Fruit fly (Drosophila melanogaster): ENCODE data around the gene Lip1.

The Lip1 gene

dm6 chr2L:10697992-10698391, 3.4 kb downstream of the Lip1 start, which contains the start of gene CG7300 (continued):
- TF ChIP-seq knrl (GFP tag; IDR thresholded peaks at IDR 0.05; ENCODE audit: partially characterized antibody) (no peak), B-H2 (GFP tag; optimal IDR thresholded peaks at IDR 0.05) (no peak), az2 (GFP tag; optimal IDR thresholded peaks at IDR 0.05) (peak; percentile 31), ab (GFP tag; optimal IDR thresholded peaks at IDR 0.05) (no peak), bigmax (GFP tag; optimal IDR thresholded peaks at IDR 0.05) (no peak), CG1602 (GFP tag; optimal IDR thresholded peaks at IDR 0.05) (peak; percentile 22), Sox100B (GFP tag; optimal IDR thresholded peaks at IDR 0.05) (peak; percentile 12), MESR4 (GFP tag; optimal IDR thresholded peaks at IDR 0.05) (no peak), Nf-YB (GFP tag; optimal IDR thresholded peaks at IDR 0.05) (peak; percentile 5), danr (GFP tag; IDR thresholded peaks at IDR 0.05) (no peak), CG2129 (GFP tag; IDR thresholded peaks at IDR 0.05; ENCODE audit: partially characterized antibody) (no peak), emc (GFP tag; optimal IDR thresholded peaks at IDR 0.05) (no peak), CG31441 (GFP tag; IDR thresholded peaks at IDR 0.05) (peak; percentile 51), sqz (GFP tag; optimal IDR thresholded peaks at IDR 0.05) (no peak), CG7745 (tag; optimal IDR thresholded peaks at IDR 0.05) (no peak), HHEX (GFP tag; optimal IDR thresholded peaks at IDR 0.05) (peak; percentile 35), lmd (GFP tag; IDR thresholded peaks at IDR 0.05) (peak; percentile 78), kay (GFP tag; optimal IDR thresholded peaks at IDR 0.05) (no peak), fd96Cb (tag; optimal IDR thresholded peaks at IDR 0.05) (peak; percentile 52), CG8281 (tag; optimal IDR thresholded peaks at IDR 0.05) (no peak), ci (GFP tag; IDR thresholded peaks at IDR 0.05) (peak; percentile 69; the same call in 1 of the 3 replicates), Hr78 (GFP tag; optimal IDR thresholded peaks at IDR 0.05) (no peak), fd64A (GFP tag; optimal IDR thresholded peaks at IDR 0.05) (no peak), Trl (optimal IDR thresholded peaks at IDR 0.05) (no peak), Trl (GFP tag; optimal IDR thresholded peaks at IDR 0.05) (peak; percentile 32), ham (GFP tag; IDR thresholded peaks at IDR 0.05) (no peak), CG18619 (GFP tag; optimal IDR thresholded peaks at IDR 0.05) (peak; percentile 23), mld (GFP tag; IDR thresholded peaks at IDR 0.05; ENCODE audit: partially characterized antibody) (no peak), Hand (GFP tag; optimal IDR thresholded peaks at IDR 0.05) (no peak), CkIIα-i1 (GFP tag; IDR thresholded peaks at IDR 0.05) (no peak), CG17829 (tag; optimal IDR thresholded peaks at IDR 0.05) (peak; percentile 17), E2f2 (GFP tag; IDR thresholded peaks at IDR 0.05) (peak; percentile 30; the same call in 1 of the 2 replicates), Myb (GFP tag; optimal IDR thresholded peaks at IDR 0.05) (peak; percentile 3), Doc2 (GFP tag; IDR thresholded peaks at IDR 0.05) (no peak), toy (GFP tag; IDR thresholded peaks at IDR 0.05) (no peak), kni (GFP tag; optimal IDR thresholded peaks at IDR 0.05) (no peak), CG13894 (tag; optimal IDR thresholded peaks at IDR 0.05) (no peak), klu (GFP tag; IDR thresholded peaks at IDR 0.05) (no peak), Jarid2 (GFP tag; optimal IDR thresholded peaks at IDR 0.05) (no peak), grau (tag; optimal IDR thresholded peaks at IDR 0.05) (peak; percentile 89), Bdp1 (GFP tag; optimal IDR thresholded peaks at IDR 0.05) (no peak), CG1529 (GFP tag; optimal IDR thresholded peaks at IDR 0.05) (no peak), psq (GFP tag; optimal IDR thresholded peaks at IDR 0.05) (no peak), Dad (GFP tag; optimal IDR thresholded peaks at IDR 0.05) (peak; percentile 27), E2f1 (GFP tag; IDR thresholded peaks at IDR 0.05) (peak; percentile 41; the same call in 1 of the 2 replicates), Meics (GFP tag; optimal IDR thresholded peaks at IDR 0.05) (peak; percentile 68), C15 (GFP tag; IDR thresholded peaks at IDR 0.05) (0 out of 3 replicates have a peak, but pooled peaks have one; percentile 31), bab2 (GFP tag; optimal IDR thresholded peaks at IDR 0.05) (peak; percentile 24), Gug (GFP tag; IDR thresholded peaks at IDR 0.05) (peak; percentile 44; the same call in 2 of the 4 replicates), Vsx1 (GFP tag; optimal IDR thresholded peaks at IDR 0.05) (no peak), CG6175 (GFP tag; IDR thresholded peaks at IDR 0.05) (0 out of 3 replicates have a peak, but pooled peaks have one; percentile 17)
